Fruit fly (Drosophila melanogaster): ENCODE data around the gene CG12078.

DNA sequence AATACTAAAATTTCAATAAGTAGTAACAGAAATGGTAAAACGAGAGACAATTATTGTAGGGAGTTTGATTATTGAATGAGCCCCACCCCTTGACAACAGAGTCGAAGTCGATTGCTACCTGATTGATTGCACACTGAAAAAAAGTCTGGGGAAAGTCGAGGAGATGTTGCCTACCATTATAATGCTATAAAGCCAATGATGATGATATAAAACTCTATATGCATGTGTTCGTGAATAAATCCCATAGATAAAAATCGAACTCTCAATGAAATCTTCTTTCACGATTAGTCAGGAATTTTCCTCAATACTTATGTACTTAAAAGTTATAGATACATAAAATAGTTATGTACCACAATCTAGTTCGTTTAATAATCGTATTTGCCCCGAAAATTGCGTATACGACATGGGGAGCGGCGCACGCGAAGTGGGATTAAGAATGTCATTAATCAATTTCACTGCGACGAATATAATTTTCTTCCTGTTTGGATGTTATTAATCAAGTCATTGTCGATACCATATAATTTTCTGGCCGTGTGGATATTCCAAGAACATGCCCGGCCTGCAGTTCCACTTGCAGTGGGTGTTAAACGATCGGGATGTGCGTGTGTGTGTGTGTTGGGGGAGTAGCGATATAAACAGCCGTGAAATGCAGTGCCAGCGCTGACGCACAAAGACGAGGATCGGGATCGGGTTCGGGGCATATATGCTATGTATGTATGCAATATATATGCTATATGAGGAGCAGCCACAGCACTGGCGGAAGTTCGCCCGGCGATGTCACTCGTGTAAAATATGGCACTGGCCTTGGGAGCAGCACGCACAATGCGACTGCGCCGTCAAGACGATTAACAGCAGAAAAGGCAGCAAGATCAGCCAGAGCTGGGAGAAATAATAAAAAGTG is at the start of gene CG12078:
- no peak for TF ChIP-seq pan (optimal IDR thresholded peaks at IDR 0.05)
- no peak for TF ChIP-seq usp (GFP tag; optimal IDR thresholded peaks at IDR 0.05)
- TF ChIP-seq psq (optimal IDR thresholded peaks at IDR 0.05): no peak
